Worm (Caenorhabditis elegans): ENCODE results near the gene lin-12.
A peak's percentile ranks its signal among the peaks of the same experiment; 100 is the strongest.

Gene lin-12

DNA sequence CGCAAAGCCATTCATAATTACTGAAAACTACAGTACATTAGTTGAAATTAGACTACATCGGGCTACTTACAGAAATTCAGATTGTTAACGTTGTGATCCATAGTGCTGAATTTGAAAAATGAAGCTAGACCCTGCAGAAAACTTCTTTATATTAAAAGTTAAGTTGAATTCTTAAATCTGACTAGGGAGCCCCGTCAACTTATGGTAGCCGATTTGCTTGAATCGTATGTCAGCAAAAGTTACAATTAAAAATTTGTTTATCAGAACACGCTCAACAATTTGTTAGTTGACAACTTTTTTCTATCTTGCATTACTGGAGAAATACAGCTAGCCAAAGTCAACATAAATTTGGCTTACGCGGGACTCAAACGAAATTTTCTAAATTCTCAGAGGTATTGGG is 48.7 kb downstream of the lin-12 start, which contains the start of gene F59B2.14 (continued):
- TF ChIP-seq ceh-34 (tag; optimal IDR thresholded peaks at IDR 0.05) = no peak
- TF ChIP-seq pag-3 (tag; optimal IDR thresholded peaks at IDR 0.05; ENCODE audit: borderline replicate concordance) = no peak
- TF ChIP-seq ceh-30 (tag; optimal IDR thresholded peaks at IDR 0.05) = no peak

ce11 chrIII:9017181-9017651 is 54.1 kb downstream of the lin-12 start, which contains the start of gene F59B2.12:
TSS of gene F59B2.12 (plus strand) at chrIII:9017601.
- no peak for TF ChIP-seq pag-3 (tag; optimal IDR thresholded peaks at IDR 0.05; ENCODE audit: borderline replicate concordance)
- TF ChIP-seq C38D4.7 (GFP tag; optimal IDR thresholded peaks at IDR 0.05) = no peak
- no peak for TF ChIP-seq ztf-16 (tag; optimal IDR thresholded peaks at IDR 0.05)
- no peak for TF ChIP-seq hlh-13 (GFP tag; optimal IDR thresholded peaks at IDR 0.05)
- TF ChIP-seq hlh-8 (tag; optimal IDR thresholded peaks at IDR 0.05) = no peak
- no peak for TF ChIP-seq nfya-1 (tag; optimal IDR thresholded peaks at IDR 0.05)
- no peak for TF ChIP-seq pat-9 (tag; optimal IDR thresholded peaks at IDR 0.05)
- TF ChIP-seq ceh-31 (tag; optimal IDR thresholded peaks at IDR 0.05) = no peak
- TF ChIP-seq ceh-30 (tag; optimal IDR thresholded peaks at IDR 0.05) = no peak
- no peak for TF ChIP-seq ceh-6 (GFP tag; optimal IDR thresholded peaks at IDR 0.05)
- no peak for TF ChIP-seq hlh-30 (tag; optimal IDR thresholded peaks at IDR 0.05; ENCODE audit: insufficient read depth)
- TF ChIP-seq fkh-6 (tag; optimal IDR thresholded peaks at IDR 0.05) = no peak
- TF ChIP-seq K02D7.2 (tag; optimal IDR thresholded peaks at IDR 0.05) = no peak
- no peak for TF ChIP-seq lim-6 (tag; optimal IDR thresholded peaks at IDR 0.05)
- no peak for TF ChIP-seq pqm-1 (tag; optimal IDR thresholded peaks at IDR 0.05)

DNA sequence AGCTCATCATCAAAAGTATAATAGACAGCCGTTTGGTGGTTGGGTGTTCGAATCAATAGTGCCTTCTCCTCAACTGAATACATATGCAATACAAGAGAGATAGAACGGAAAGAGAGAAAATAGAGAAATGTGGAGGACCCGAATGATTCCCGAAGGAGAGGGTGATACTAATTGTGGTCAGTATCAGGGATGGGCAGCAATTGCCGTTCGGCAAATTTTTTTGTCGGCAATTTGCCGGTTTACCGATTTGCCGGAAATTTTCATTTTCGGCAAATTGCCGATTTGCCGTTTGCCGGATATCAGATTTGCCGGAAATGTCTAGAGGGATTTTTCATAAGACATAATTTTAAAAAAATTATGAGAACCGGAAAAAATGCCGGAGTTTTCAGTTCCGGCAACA is 59.0 kb downstream of the lin-12 start, which contains the start of gene F59B2.9:
Gene F59B2.9 (minus strand): TSS at position 101 of the 400 bp plus-strand sequence.
- peak; percentile 9 for TF ChIP-seq ceh-48 (tag; optimal IDR thresholded peaks at IDR 0.05)
- TF ChIP-seq pax-1 (tag; optimal IDR thresholded peaks at IDR 0.05) = no peak
